Worm (Caenorhabditis elegans) whole organism, L1 larva: Measurements from ENCODE around the gene srx-38.

Experiments
- C16A3.4 ChIP-seq: fragments of 150-350 bp; optimal IDR thresholded peaks from 2 replicates; lab custom pipeline; 2014; ENCODE audit warnings: missing biosample characterization, missing genetic modification characterization
- blmp-1 ChIP-seq: fragments of 150-350 bp; optimal IDR thresholded peaks from 2 replicates; lab custom pipeline; 2014; ENCODE audit warnings: missing biosample characterization, missing genetic modification characterization
- ceh-8 ChIP-seq: fragments of 200-800 bp; sonication (Bioruptor generic); optimal IDR thresholded peaks from 2 replicates; lab custom pipeline; 2018; ENCODE audit warnings: mild to moderate bottlenecking, missing genetic modification characterization, moderate library complexity, missing compliant biosample characterization
- ceh-82 ChIP-seq, 3 experiments: fragments of 150-350 bp in 1 of 3; sonication (generic microtip) in 2 of 3; optimal IDR thresholded peaks; 2 replicates each; lab custom pipeline; 2014 to 2017; ENCODE audit warnings: missing biosample characterization in 3 of 3, missing genetic modification characterization in 3 of 3
- ceh-88 ChIP-seq: fragments of 200-800 bp; sonication (Bioruptor generic); IDR thresholded peaks from 2 replicates; pipeline ENCODE4 v1.3.6; 2022; ENCODE audit warnings: missing genetic modification characterization, missing compliant biosample characterization
- dpl-1 ChIP-seq, 3 experiments: fragments of 150-350 bp in 2 of 3; sonication (generic microtip) in 1 of 3; optimal IDR thresholded peaks; 2 replicates each; lab custom pipeline; 2014 to 2017; ENCODE audit warnings: missing biosample characterization in 3 of 3, missing genetic modification characterization in 3 of 3, missing genetic modification reagents in 3 of 3
- efl-1 ChIP-seq, 4 experiments: fragments of 150-350 bp; optimal IDR thresholded peaks in 3 of 4; peaks in 1 of 4; 1 replicate in 1 of 4; 2 replicates in 3 of 4; lab custom pipeline; 2014; ENCODE audit warnings: missing biosample characterization in 2 of 4, missing genetic modification characterization in 2 of 4, missing genetic modification reagents in 2 of 4
- elt-3 ChIP-seq, 6 experiments: fragments of 150-350 bp in 1 of 6; sonication (generic microtip); optimal IDR thresholded peaks; 2 replicates each; lab custom pipeline; 2017 to 2018; ENCODE audit warnings: missing biosample characterization in 6 of 6, missing genetic modification characterization in 6 of 6, inconsistent platforms in 1 of 6
- ets-5 ChIP-seq: fragments of 200-800 bp; sonication (Bioruptor generic); IDR thresholded peaks from 2 replicates; pipeline ENCODE4 v1.3.6; 2022; ENCODE audit warnings: missing genetic modification characterization, missing compliant biosample characterization
- fkh-10 ChIP-seq: sonication (generic microtip); optimal IDR thresholded peaks from 2 replicates; lab custom pipeline; 2017; ENCODE audit warnings: missing biosample characterization, missing genetic modification reagents, missing genetic modification characterization
- fkh-4 ChIP-seq: sonication (generic microtip); optimal IDR thresholded peaks from 2 replicates; lab custom pipeline; 2016; ENCODE audit warnings: missing compliant biosample characterization, missing genetic modification characterization, borderline replicate concordance
- hlh-4 ChIP-seq: sonication (generic microtip); optimal IDR thresholded peaks from 2 replicates; lab custom pipeline; 2016; ENCODE audit warnings: mild to moderate bottlenecking, missing genetic modification characterization, missing compliant biosample characterization
- hpl-2 ChIP-seq: fragments of 150-350 bp; optimal IDR thresholded peaks from 2 replicates; lab custom pipeline; 2014; ENCODE audit warnings: missing biosample characterization, missing genetic modification reagents, missing genetic modification characterization
- irx-1 ChIP-seq: sonication (generic microtip); optimal IDR thresholded peaks from 2 replicates; lab custom pipeline; 2016; ENCODE audit warnings: missing genetic modification characterization, missing compliant biosample characterization
- lir-3 ChIP-seq: sonication (generic microtip); optimal IDR thresholded peaks from 2 replicates; lab custom pipeline; 2016; ENCODE audit warnings: mild to moderate bottlenecking, missing genetic modification characterization, moderate library complexity, missing compliant biosample characterization; ENCODE audit not compliant: poor library complexity
- lsy-2 ChIP-seq, 2 experiments: fragments of 150-350 bp; optimal IDR thresholded peaks; 2 replicates each; lab custom pipeline; 2014; ENCODE audit warnings: missing biosample characterization in 2 of 2, missing genetic modification characterization in 2 of 2
- mab-9 ChIP-seq: fragments of 200-800 bp; sonication (Bioruptor generic); IDR thresholded peaks from 2 replicates; pipeline ENCODE4 v1.3.6; 2022; ENCODE audit warnings: missing genetic modification reagents, missing genetic modification characterization, missing compliant biosample characterization
- nhr-12 ChIP-seq: sonication (generic microtip); optimal IDR thresholded peaks from 2 replicates; lab custom pipeline; 2017; ENCODE audit warnings: missing biosample characterization, missing genetic modification characterization
- nhr-19 ChIP-seq: fragments of 200-800 bp; sonication (Bioruptor generic); conservative IDR thresholded peaks from 2 replicates; pipeline ENCODE4 v1.3.6; 2022; ENCODE audit warnings: missing genetic modification characterization, missing compliant biosample characterization
- nhr-20 ChIP-seq: sonication (generic microtip); optimal IDR thresholded peaks from 2 replicates; lab custom pipeline; 2016; ENCODE audit warnings: mild to moderate bottlenecking, missing genetic modification characterization, missing compliant biosample characterization
- nhr-85 ChIP-seq: sonication (generic microtip); peaks from one replicate; lab custom pipeline; 2016; ENCODE audit warnings: missing genetic modification characterization, inconsistent platforms, missing compliant biosample characterization
- pax-3 ChIP-seq: fragments of 200-800 bp; sonication (Bioruptor generic); optimal IDR thresholded peaks from 2 replicates; lab custom pipeline; 2018; ENCODE audit warnings: mild to moderate bottlenecking, missing genetic modification characterization, moderate library complexity, missing compliant biosample characterization
- rnt-1 ChIP-seq: sonication (generic microtip); optimal IDR thresholded peaks from 2 replicates; lab custom pipeline; 2016; ENCODE audit warnings: mild to moderate bottlenecking, missing genetic modification characterization, moderate library complexity, missing compliant biosample characterization
- snpc-4 ChIP-seq: fragments of 150-350 bp; optimal IDR thresholded peaks from 2 replicates; lab custom pipeline; 2014; ENCODE audit warnings: missing biosample characterization, missing genetic modification characterization
- snu-23 ChIP-seq: sonication (generic microtip); optimal IDR thresholded peaks from 2 replicates; lab custom pipeline; 2016; ENCODE audit warnings: missing genetic modification characterization, missing compliant biosample characterization
- sptf-1 ChIP-seq: fragments of 150-350 bp; optimal IDR thresholded peaks from 2 replicates; lab custom pipeline; 2014; ENCODE audit warnings: missing biosample characterization, missing genetic modification characterization
- sup-37 ChIP-seq: fragments of 200-800 bp; sonication (Bioruptor generic); optimal IDR thresholded peaks from 2 replicates; lab custom pipeline; 2018; ENCODE audit warnings: mild to moderate bottlenecking, missing genetic modification characterization, missing compliant biosample characterization
- swsn-7 ChIP-seq: sonication (generic microtip); optimal IDR thresholded peaks from 2 replicates; lab custom pipeline; 2016; ENCODE audit warnings: missing genetic modification characterization, missing compliant biosample characterization
- vab-15 ChIP-seq: sonication (generic microtip); optimal IDR thresholded peaks from 2 replicates; lab custom pipeline; 2017; ENCODE audit warnings: missing genotype, mild to moderate bottlenecking, missing genetic modification characterization, missing compliant biosample characterization
- zag-1 ChIP-seq: fragments of 150-350 bp; optimal IDR thresholded peaks from 2 replicates; lab custom pipeline; 2014; ENCODE audit warnings: missing biosample characterization, missing genetic modification characterization
- zip-4 ChIP-seq: fragments of 200-800 bp; sonication (Bioruptor generic); optimal IDR thresholded peaks from 2 replicates; lab custom pipeline; 2018; ENCODE audit warnings: mild to moderate bottlenecking, missing genetic modification characterization, moderate library complexity, missing compliant biosample characterization
- ztf-4 ChIP-seq: fragments of 150-350 bp; optimal IDR thresholded peaks from 2 replicates; lab custom pipeline; 2014; ENCODE audit warnings: missing biosample characterization, missing genetic modification characterization

Gene srx-38

DNA sequence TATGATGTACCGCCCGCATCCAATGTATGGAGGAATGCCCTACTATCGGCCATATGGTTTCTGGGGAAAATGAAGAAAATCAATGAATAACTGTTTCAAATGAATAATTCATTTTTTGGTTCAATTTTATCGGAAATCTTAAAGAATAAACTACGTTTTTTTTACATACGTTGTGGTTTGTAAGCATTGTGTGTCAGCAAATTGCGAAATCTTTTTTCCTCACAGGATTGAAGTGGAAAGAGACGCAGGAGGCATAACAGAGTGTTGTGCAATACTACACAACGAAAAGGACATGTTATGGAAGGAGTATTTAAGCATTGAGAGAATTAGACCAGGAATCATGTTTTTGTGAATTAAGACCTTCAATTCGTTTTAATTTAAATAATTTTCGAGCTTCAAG is 24.0 kb downstream of the srx-38 start (continued):
- TF ChIP-seq sptf-1 (tag; lab: Kevin White, UChicago), result no peak
- no peak for TF ChIP-seq elt-3 (tag; optimal IDR thresholded peaks at IDR 0.05; lab: Kevin White, UChicago)

DNA sequence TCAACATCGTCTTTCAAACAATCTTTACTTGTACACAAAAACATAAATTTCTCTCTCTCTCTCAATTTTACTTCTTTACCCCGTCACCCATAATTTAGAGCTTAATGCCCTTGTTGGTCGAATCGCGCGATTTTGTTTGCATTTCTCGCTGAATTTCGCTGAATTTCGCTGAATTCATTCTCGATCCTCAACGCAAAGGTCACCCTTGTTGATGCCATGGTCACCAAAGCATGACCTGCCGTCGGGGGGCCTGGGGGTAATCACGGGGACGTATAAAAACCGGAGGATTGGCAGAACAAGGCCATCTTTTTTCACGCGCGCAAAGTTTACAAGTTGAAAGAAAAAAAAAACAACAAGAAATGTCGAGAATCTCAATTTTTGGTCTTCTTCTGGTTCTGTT is 25.4 kb downstream of the srx-38 start, which contains the start of gene F14F9.8:
Gene F14F9.8, plus strand, starts transcription at position 301 of the 400 bp plus-strand sequence.
- peak; percentile 16 for TF ChIP-seq blmp-1
- peak; percentile 72 for TF ChIP-seq nhr-85 (tag; lab: Kevin White, UChicago)
- TF ChIP-seq irx-1 (tag; lab: Kevin White, UChicago), result no peak
- TF ChIP-seq nhr-12 (tag; lab: Kevin White, UChicago), result no peak

DNA sequence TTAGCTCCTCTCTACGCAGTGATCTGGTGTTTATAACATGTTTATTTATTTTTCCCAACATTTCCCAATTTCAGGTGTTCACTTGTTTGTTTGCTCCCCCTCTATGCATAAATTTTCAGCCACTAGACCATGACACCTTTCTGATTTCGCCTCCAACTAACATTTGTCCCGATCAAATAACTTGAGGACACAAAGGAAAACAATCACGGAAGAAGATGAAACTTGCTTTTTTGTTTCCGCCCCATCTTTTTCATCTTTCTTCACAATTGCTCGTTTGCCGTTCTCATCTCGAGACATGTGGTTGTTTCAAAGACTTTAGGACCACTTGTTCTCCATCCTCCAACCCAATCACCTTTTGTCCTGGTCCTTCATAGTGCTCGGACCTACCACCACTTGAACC is 28.6 kb downstream of the srx-38 start, which contains the start of gene F14F9.5:
Gene F14F9.5, plus strand, starts transcription at position 301 of the 400 bp plus-strand sequence.
- TF ChIP-seq ceh-88 (no peak), fkh-10 (GFP tag; lab: Kevin White, UChicago) (peak; percentile 81)
- TF ChIP-seq, all 84 proteins: peak for 1

DNA sequence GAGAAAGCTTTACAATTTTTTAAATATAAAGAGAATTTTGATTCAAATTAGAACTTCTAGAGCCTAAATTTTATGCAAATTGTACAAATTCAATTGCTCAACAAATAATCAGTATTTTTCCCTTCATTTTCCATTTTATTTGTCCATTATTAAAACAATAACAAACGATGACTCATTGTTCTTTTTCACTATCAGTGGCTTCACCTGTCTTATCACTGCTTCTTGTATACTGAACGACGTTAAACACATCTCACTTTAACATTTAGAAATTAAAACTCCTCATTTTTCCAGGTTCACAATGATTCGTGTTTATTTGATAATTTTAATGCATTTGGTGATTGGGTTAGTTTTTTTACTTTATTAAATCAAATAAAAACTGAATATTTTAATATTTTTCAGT is 35.7 kb downstream of the srx-38 start, which contains the start of gene sid-1:
Gene sid-1, plus strand, starts transcription at position 292 of the 400 bp plus-strand sequence.
- no peak for TF ChIP-seq ztf-4 (tag; lab: Kevin White, UChicago)
- TF ChIP-seq rnt-1 (tag; lab: Kevin White, UChicago), result no peak
- TF ChIP-seq, all 84 proteins: peak for 0

DNA sequence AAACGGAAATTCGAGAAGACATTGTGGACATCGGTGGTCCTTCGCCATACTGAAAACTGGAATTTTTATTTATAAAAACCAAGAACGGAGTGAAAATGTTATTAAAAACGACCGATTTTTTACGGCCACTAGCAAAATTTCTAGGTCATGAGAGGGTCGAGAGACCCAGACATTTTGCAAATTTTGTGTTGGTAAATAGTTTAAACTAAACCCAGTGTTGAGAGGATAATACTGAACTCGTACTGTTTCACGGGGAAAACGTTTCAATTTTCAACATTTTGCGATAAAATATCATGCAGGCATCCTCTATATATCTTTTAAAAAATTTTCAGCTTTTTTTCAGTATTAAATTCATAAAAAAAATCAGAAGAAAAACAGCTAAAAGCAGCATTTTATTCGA is 36.3 kb downstream of the srx-38 start, which contains the start of gene C04F5.9:
Gene C04F5.9, minus strand, starts transcription at position 101 of the 400 bp plus-strand sequence.
- TF ChIP-seq rnt-1 (tag; lab: Kevin White, UChicago), result no peak
- TF ChIP-seq efl-1 (optimal IDR thresholded peaks at IDR 0.05; lab: Kevin White, UChicago), result peak in 1 of 2 experiments; percentile 9
- TF ChIP-seq efl-1 (GFP tag; optimal IDR thresholded peaks at IDR 0.05 in 1 of 2; lab: Kevin White, UChicago), result no peak
- peak in 1 of 2 experiments; percentile 8 for TF ChIP-seq lsy-2 (tag; optimal IDR thresholded peaks at IDR 0.05; lab: Kevin White, UChicago)
- TF ChIP-seq, all 84 proteins: peak for 2

DNA sequence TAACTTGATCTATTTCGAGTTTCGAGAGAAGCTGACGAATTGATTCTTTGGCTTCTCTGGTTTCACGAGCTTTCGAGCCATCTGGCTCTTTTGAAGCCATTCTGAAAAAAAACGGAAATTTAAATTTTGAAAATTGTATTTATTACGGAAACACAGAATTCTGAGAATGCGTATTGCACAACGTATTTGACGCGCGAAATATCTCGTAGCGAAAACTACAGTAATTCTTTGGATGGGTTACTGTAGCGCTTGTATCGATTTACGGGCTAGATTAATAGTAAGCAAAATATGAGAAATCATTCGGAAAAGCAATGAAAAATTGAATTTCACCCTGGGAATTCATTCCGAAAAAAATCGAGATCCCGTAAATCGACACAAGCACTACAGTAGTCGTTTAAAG is 41.8 kb downstream of the srx-38 start, which contains the start of gene C04F5.8:
Gene C04F5.8, minus strand, starts transcription at position 101 of the 400 bp plus-strand sequence.
- TF ChIP-seq ceh-8 (GFP tag; lab: Kevin White, UChicago) (no peak), ets-5 (GFP tag; lab: Robert Waterston, UW) (no peak), blmp-1 (no peak), ceh-82 (tag; optimal IDR thresholded peaks at IDR 0.05; lab: Kevin White, UChicago) (no peak), lsy-2 (tag; optimal IDR thresholded peaks at IDR 0.05; lab: Kevin White, UChicago) (no peak), snu-23 (GFP tag; lab: Kevin White, UChicago) (no peak), C16A3.4 (tag; lab: Kevin White, UChicago) (no peak), zag-1 (no peak), nhr-20 (tag; lab: Kevin White, UChicago) (no peak), zip-4 (no peak), lir-3 (tag; lab: Kevin White, UChicago) (no peak), snpc-4 (tag; lab: Kevin White, UChicago) (no peak), vab-15 (no peak), pax-3 (tag; lab: Kevin White, UChicago) (no peak), sup-37 (GFP tag; lab: Kevin White, UChicago) (no peak), mab-9 (no peak), hpl-2 (GFP tag; lab: Kevin White, UChicago) (no peak), hlh-4 (tag; lab: Kevin White, UChicago) (no peak), fkh-4 (tag; lab: Kevin White, UChicago) (no peak)

DNA sequence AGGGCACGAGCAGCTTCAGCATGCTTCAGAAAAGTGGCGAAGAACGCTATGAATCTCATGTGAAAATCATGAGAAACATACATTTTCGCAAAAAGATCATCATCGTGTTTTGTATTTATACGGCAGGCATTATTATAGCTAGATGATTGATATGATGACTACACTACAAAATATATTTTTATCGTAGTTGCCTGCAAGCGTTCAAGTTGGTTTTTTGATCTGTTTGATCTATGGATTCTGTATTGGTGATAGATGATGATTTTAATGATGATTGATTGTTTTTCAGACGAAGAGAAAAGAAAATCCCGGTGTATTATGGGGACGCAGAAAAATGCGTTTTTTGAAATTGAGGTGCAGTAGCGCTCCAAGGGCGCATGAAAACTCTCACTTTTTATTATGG is 44.7 kb downstream of the srx-38 start, which contains the start of gene ugt-63:
Gene ugt-63, minus strand, starts transcription at position 89 of the 400 bp plus-strand sequence.
- peak; percentile 55 for TF ChIP-seq nhr-20 (tag; lab: Kevin White, UChicago)
- no peak for TF ChIP-seq nhr-19 (GFP tag; lab: Robert Waterston, UW)
- TF ChIP-seq nhr-85 (tag; lab: Kevin White, UChicago), result peak; percentile 51
- TF ChIP-seq efl-1 (optimal IDR thresholded peaks at IDR 0.05; lab: Kevin White, UChicago), result no peak
- peak in 1 of 2 experiments; percentile 29 for TF ChIP-seq efl-1 (GFP tag; optimal IDR thresholded peaks at IDR 0.05 in 1 of 2; lab: Kevin White, UChicago)
- TF ChIP-seq ceh-8 (GFP tag; lab: Kevin White, UChicago), result no peak
- no peak for TF ChIP-seq dpl-1 (GFP tag; optimal IDR thresholded peaks at IDR 0.05; lab: Kevin White, UChicago)
- TF ChIP-seq swsn-7 (tag; lab: Kevin White, UChicago), result no peak
